Fruit fly (Drosophila melanogaster) S2 (cell line): ENCODE data around the gene CG13484.

Source experiments
- CG8478 ChIP-seq: fragments of >200 bp; optimal IDR thresholded peaks from 2 replicates; lab custom pipeline; 2018
- CTCF ChIP-seq, 2 experiments: fragments of >200 bp; optimal IDR thresholded peaks; 2 replicates each; lab custom pipeline; 2018

DNA sequence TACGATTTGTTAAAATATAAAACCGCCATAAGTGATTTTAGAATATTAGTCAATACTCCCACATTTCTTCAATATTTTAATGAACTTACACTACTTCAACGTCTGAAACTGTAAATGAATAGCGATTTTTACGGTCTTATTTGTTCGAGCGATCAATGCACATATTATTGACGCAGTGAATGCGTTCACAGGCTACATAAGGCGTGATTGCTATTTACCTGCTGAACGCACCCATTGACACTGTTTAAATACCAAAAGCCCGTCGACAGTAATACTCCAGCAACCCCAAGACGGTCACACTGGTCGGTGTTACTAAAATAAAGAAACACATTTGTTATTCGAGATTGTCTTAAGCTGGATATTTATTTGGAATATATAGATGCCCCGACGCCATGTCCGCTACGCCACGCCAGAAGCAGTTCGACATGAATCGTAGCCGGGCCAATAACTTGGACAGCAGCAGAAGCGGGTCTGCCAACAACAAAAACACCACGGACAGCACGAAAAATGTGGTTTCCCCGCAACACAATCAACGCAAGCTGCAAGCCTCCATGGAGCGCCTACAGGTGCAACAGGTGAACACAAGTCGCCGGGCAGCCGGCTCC, 1.8 kb downstream of the CG13484 start, which contains the start of gene CG6833:
- no peak for TF ChIP-seq CG8478 (lab: Kevin White, UChicago)
- no peak for TF ChIP-seq CTCF (optimal IDR thresholded peaks at IDR 0.05; lab: Kevin White, UChicago)
